Fruit fly (Drosophila melanogaster) whole organism, embryonic: ENCODE data around the gene CG33640.

Experiments
- Ssrp ChIP-seq: fragments of 200-800 bp; sonication (Bioruptor generic); optimal IDR thresholded peaks from 2 replicates; lab custom pipeline; 2018; ENCODE audit warnings: missing biosample characterization, mild to moderate bottlenecking, missing genetic modification characterization, moderate library complexity
- ind ChIP-seq: fragments of 200-800 bp; sonication (Bioruptor generic); optimal IDR thresholded peaks from 3 replicates; lab custom pipeline; 2016; ENCODE audit warnings: missing biosample characterization, missing genetic modification characterization

- no peak for TF ChIP-seq Ssrp (tag; lab: Kevin White, UChicago)
- TF ChIP-seq ind (GFP tag; lab: Kevin White, UChicago) = no peak
Observed at dm6 chr2L:13497915-13498314, 29.7 kb upstream of the CG33640 start.
